Fruit fly (Drosophila melanogaster) whole organism, embryonic: ENCODE results near the gene CG31922.

Experiments
- Ada2b ChIP-seq: fragments of 200-800 bp; sonication (Bioruptor generic); IDR thresholded peaks from 2 replicates; pipeline ENCODE4 v1.3.6; 2022; ENCODE audit warnings: missing biosample characterization, missing genetic modification characterization
- C15 ChIP-seq: fragments of 200-800 bp; sonication (Bioruptor generic); IDR thresholded peaks from 3 replicates; pipeline ENCODE4 v1.3.6; 2022; ENCODE audit warnings: missing biosample characterization, missing genetic modification characterization
- CG10147 ChIP-seq: fragments of 200-800 bp; sonication (Bioruptor generic); optimal IDR thresholded peaks from 2 replicates; lab custom pipeline; 2019; ENCODE audit warnings: missing biosample characterization, mild to moderate bottlenecking, missing genetic modification characterization, moderate library complexity
- CG12942 ChIP-seq: fragments of 200-800 bp; sonication (Bioruptor generic); optimal IDR thresholded peaks from 3 replicates; lab custom pipeline; 2016; ENCODE audit warnings: missing biosample characterization, missing genetic modification characterization
- CG14050 ChIP-seq: fragments of 200-800 bp; sonication (Bioruptor generic); IDR thresholded peaks from 3 replicates; pipeline ENCODE4 v1.3.6; 2022; ENCODE audit warnings: missing biosample characterization, missing genetic modification characterization
- CG14860 ChIP-seq: fragments of 200-800 bp; sonication (Bioruptor generic); IDR thresholded peaks from 3 replicates; pipeline ENCODE4 v1.3.6; 2022; ENCODE audit warnings: missing biosample characterization, missing genetic modification characterization; ENCODE audit not compliant: partially characterized antibody
- CG15601 ChIP-seq: fragments of 200-800 bp; sonication (Bioruptor generic); optimal IDR thresholded peaks from 3 replicates; lab custom pipeline; 2019; ENCODE audit warnings: missing biosample characterization, mild to moderate bottlenecking, missing genetic modification characterization, moderate library complexity
- CG16815 ChIP-seq: fragments of 200-800 bp; sonication (Bioruptor generic); optimal IDR thresholded peaks from 3 replicates; lab custom pipeline; 2017; ENCODE audit warnings: missing biosample characterization, mild to moderate bottlenecking, missing genetic modification characterization
- CG17802 ChIP-seq: fragments of 200-800 bp; sonication (Bioruptor generic); optimal IDR thresholded peaks from 2 replicates; lab custom pipeline; 2018; ENCODE audit warnings: missing biosample characterization, mild to moderate bottlenecking, missing genetic modification characterization, moderate library complexity
- CG2678 ChIP-seq: fragments of 200-800 bp; sonication (Bioruptor generic); optimal IDR thresholded peaks from 3 replicates; lab custom pipeline; 2019; ENCODE audit warnings: missing biosample characterization, mild to moderate bottlenecking, missing genetic modification characterization, moderate library complexity
- CG31365 ChIP-seq: fragments of 200-800 bp; sonication (Bioruptor generic); optimal IDR thresholded peaks from 2 replicates; lab custom pipeline; 2018; ENCODE audit warnings: missing biosample characterization, mild to moderate bottlenecking, missing genetic modification characterization
- CG34422 ChIP-seq: fragments of 200-800 bp; sonication (Bioruptor generic); IDR thresholded peaks from 3 replicates; pipeline ENCODE4 v1.3.6; 2022; ENCODE audit warnings: missing biosample characterization, missing genetic modification characterization
- CG3995 ChIP-seq: fragments of 200-800 bp; sonication (Bioruptor generic); optimal IDR thresholded peaks from 3 replicates; lab custom pipeline; 2016; ENCODE audit warnings: missing biosample characterization, missing genetic modification characterization
- CG4360 ChIP-seq: fragments of 200-800 bp; sonication (Bioruptor generic); IDR thresholded peaks from 2 replicates; pipeline ENCODE4 v1.3.6; 2022; ENCODE audit warnings: missing biosample characterization, missing genetic modification characterization
- CG6689 ChIP-seq: fragments of 200-800 bp; sonication (Bioruptor generic); IDR thresholded peaks from 2 replicates; pipeline ENCODE4 v1.3.6; 2022; ENCODE audit warnings: missing biosample characterization, missing genetic modification characterization
- CG9437 ChIP-seq: fragments of 200-800 bp; sonication (Bioruptor generic); optimal IDR thresholded peaks from 2 replicates; lab custom pipeline; 2018; ENCODE audit warnings: missing biosample characterization, mild to moderate bottlenecking, missing genetic modification characterization
- CTCF ChIP-seq: fragments of 200-800 bp; sonication (Bioruptor generic); optimal IDR thresholded peaks from 2 replicates; lab custom pipeline; 2017; ENCODE audit warnings: missing biosample characterization, mild to moderate bottlenecking, missing genetic modification characterization, moderate library complexity
- Camta ChIP-seq: fragments of 200-800 bp; sonication (Bioruptor generic); optimal IDR thresholded peaks from 2 replicates; lab custom pipeline; 2016; ENCODE audit warnings: missing biosample characterization, missing genetic modification characterization
- D19B ChIP-seq: fragments of 200-800 bp; sonication (Bioruptor generic); optimal IDR thresholded peaks from 2 replicates; lab custom pipeline; 2017; ENCODE audit warnings: missing biosample characterization, mild to moderate bottlenecking, missing genetic modification characterization
- Doc3 ChIP-seq: fragments of 200-800 bp; sonication (Bioruptor generic); IDR thresholded peaks from 3 replicates; pipeline ENCODE4 v1.3.6; 2022; ENCODE audit warnings: missing biosample characterization, missing genetic modification characterization; ENCODE audit not compliant: partially characterized antibody
- Ets97D ChIP-seq: fragments of 200-800 bp; sonication (Bioruptor generic); optimal IDR thresholded peaks from 3 replicates; lab custom pipeline; 2016; ENCODE audit warnings: missing biosample characterization, missing genetic modification characterization
- HHEX ChIP-seq: fragments of 200-800 bp; sonication (Bioruptor generic); optimal IDR thresholded peaks from 3 replicates; lab custom pipeline; 2017; ENCODE audit warnings: missing biosample characterization, mild to moderate bottlenecking, missing genetic modification characterization, missing genetic modification reagents
- Hmx ChIP-seq: fragments of 200-800 bp; sonication (Bioruptor generic); optimal IDR thresholded peaks from 2 replicates; lab custom pipeline; 2016; ENCODE audit warnings: missing biosample characterization, missing genetic modification characterization
- Jarid2 ChIP-seq: fragments of 200-800 bp; sonication (Bioruptor generic); optimal IDR thresholded peaks from 3 replicates; lab custom pipeline; 2017; ENCODE audit warnings: mild to moderate bottlenecking, missing biosample characterization, missing genetic modification reagents, missing genetic modification characterization
- Med ChIP-seq: fragments of 200-800 bp; sonication (Bioruptor generic); peaks from one replicate; lab custom pipeline; 2016; ENCODE audit warnings: missing biosample characterization, missing genetic modification characterization, mild to moderate bottlenecking, inconsistent platforms, moderate library complexity
- Meics ChIP-seq: fragments of 200-800 bp; sonication (Bioruptor generic); optimal IDR thresholded peaks from 2 replicates; lab custom pipeline; 2017; ENCODE audit warnings: missing biosample characterization, mild to moderate bottlenecking, missing genetic modification characterization
- NFAT ChIP-seq: fragments of 200-800 bp; sonication (Bioruptor generic); IDR thresholded peaks from 2 replicates; pipeline ENCODE4 v1.3.6; 2022; ENCODE audit warnings: missing biosample characterization, missing genetic modification characterization
- Nf-YC ChIP-seq: fragments of 200-800 bp; optimal IDR thresholded peaks from 3 replicates; lab custom pipeline; 2019; ENCODE audit warnings: missing biosample characterization, mild to moderate bottlenecking, missing genetic modification characterization, moderate library complexity
- Poxn ChIP-seq: fragments of 200-800 bp; sonication (Bioruptor generic); IDR thresholded peaks from 2 replicates; pipeline ENCODE4 v1.3.6; 2022; ENCODE audit warnings: missing biosample characterization, missing genetic modification characterization
- Scr ChIP-seq: fragments of 200-800 bp; sonication (Bioruptor generic); IDR thresholded peaks from 2 replicates; pipeline ENCODE4 v1.3.6; 2022; ENCODE audit warnings: missing biosample characterization, missing genetic modification characterization; ENCODE audit not compliant: partially characterized antibody
- Sox100B ChIP-seq: fragments of 200-800 bp; sonication (Bioruptor generic); optimal IDR thresholded peaks from 3 replicates; lab custom pipeline; 2018; ENCODE audit warnings: missing biosample characterization, mild to moderate bottlenecking, missing genetic modification characterization
- Xbp1 ChIP-seq: fragments of 200-800 bp; sonication (Bioruptor generic); optimal IDR thresholded peaks from 3 replicates; lab custom pipeline; 2016; ENCODE audit warnings: missing biosample characterization, mild to moderate bottlenecking, missing genetic modification characterization
- al ChIP-seq: fragments of 200-800 bp; sonication (Bioruptor generic); IDR thresholded peaks from 2 replicates; pipeline ENCODE4 v1.3.6; 2022; ENCODE audit warnings: missing biosample characterization, missing genetic modification characterization
- crp ChIP-seq, 2 experiments: fragments of 200-800 bp; sonication (Bioruptor generic); optimal IDR thresholded peaks; 2 replicates in 1 of 2; 3 replicates in 1 of 2; lab custom pipeline; 2017; ENCODE audit warnings: missing biosample characterization in 2 of 2, missing genetic modification characterization in 2 of 2, mild to moderate bottlenecking in 1 of 2, moderate library complexity in 1 of 2
- dimm ChIP-seq: fragments of 200-800 bp; sonication (Bioruptor generic); IDR thresholded peaks from 2 replicates; pipeline ENCODE4 v1.3.6; 2022; ENCODE audit warnings: missing biosample characterization, missing genetic modification characterization
- dmrt99B ChIP-seq: fragments of 200-800 bp; sonication (Bioruptor generic); optimal IDR thresholded peaks from 2 replicates; lab custom pipeline; 2018; ENCODE audit warnings: missing biosample characterization, mild to moderate bottlenecking, missing genetic modification characterization, moderate library complexity
- fd102C ChIP-seq: fragments of 200-800 bp; sonication (Bioruptor generic); optimal IDR thresholded peaks from 2 replicates; lab custom pipeline; 2018; ENCODE audit warnings: missing biosample characterization, mild to moderate bottlenecking, missing genetic modification characterization, moderate library complexity
- fd64A ChIP-seq: fragments of 200-800 bp; sonication (Bioruptor generic); optimal IDR thresholded peaks from 3 replicates; lab custom pipeline; 2018; ENCODE audit warnings: missing biosample characterization, mild to moderate bottlenecking, missing genetic modification characterization
- gcm2 ChIP-seq: fragments of 200-800 bp; sonication (Bioruptor generic); optimal IDR thresholded peaks from 2 replicates; lab custom pipeline; 2016; ENCODE audit warnings: missing biosample characterization, missing genetic modification characterization
- hb ChIP-seq: fragments of 200-800 bp; sonication (Bioruptor generic); IDR thresholded peaks from 3 replicates; pipeline ENCODE4 v1.3.6; 2022; ENCODE audit warnings: missing biosample characterization, missing genetic modification characterization; ENCODE audit not compliant: partially characterized antibody
- klu ChIP-seq: fragments of 200-800 bp; sonication (Bioruptor generic); IDR thresholded peaks from 2 replicates; pipeline ENCODE4 v1.3.6; 2022; ENCODE audit warnings: missing biosample characterization, missing genetic modification characterization
- lilli ChIP-seq: fragments of 200-800 bp; sonication (Bioruptor generic); optimal IDR thresholded peaks from 3 replicates; lab custom pipeline; 2016; ENCODE audit warnings: missing biosample characterization, missing genetic modification characterization
- mld ChIP-seq: fragments of 200-800 bp; sonication (Bioruptor generic); IDR thresholded peaks from 3 replicates; pipeline ENCODE4 v1.3.6; 2022; ENCODE audit warnings: missing biosample characterization, missing genetic modification characterization; ENCODE audit not compliant: partially characterized antibody
- pb ChIP-seq: fragments of 200-800 bp; sonication (Bioruptor generic); optimal IDR thresholded peaks from 3 replicates; lab custom pipeline; 2016; ENCODE audit warnings: missing biosample characterization, missing genetic modification characterization
- pita ChIP-seq: fragments of 200-800 bp; sonication (Bioruptor generic); optimal IDR thresholded peaks from 2 replicates; lab custom pipeline; 2017; ENCODE audit warnings: missing biosample characterization, mild to moderate bottlenecking, missing genetic modification characterization
- sens-2 ChIP-seq: fragments of 200-800 bp; sonication (Bioruptor generic); IDR thresholded peaks from 2 replicates; pipeline ENCODE4 v1.3.6; 2022; ENCODE audit warnings: missing biosample characterization, missing genetic modification characterization
- ssp ChIP-seq: fragments of 200-800 bp; sonication (Bioruptor generic); IDR thresholded peaks from 2 replicates; pipeline ENCODE4 v1.3.6; 2022; ENCODE audit warnings: missing biosample characterization, missing genetic modification characterization
- tna ChIP-seq: fragments of 200-800 bp; sonication (Bioruptor generic); IDR thresholded peaks from 2 replicates; pipeline ENCODE4 v1.3.6; 2022; ENCODE audit warnings: missing biosample characterization, missing genetic modification characterization; ENCODE audit not compliant: partially characterized antibody
- trh ChIP-seq: fragments of 200-800 bp; sonication (Bioruptor generic); optimal IDR thresholded peaks from 2 replicates; lab custom pipeline; 2016; ENCODE audit warnings: missing biosample characterization, missing genetic modification characterization
- unpg ChIP-seq: fragments of 200-800 bp; sonication (Bioruptor generic); optimal IDR thresholded peaks from 3 replicates; lab custom pipeline; 2018; ENCODE audit warnings: missing biosample characterization, mild to moderate bottlenecking, missing genetic modification characterization, moderate library complexity
- wdn ChIP-seq: fragments of 200-800 bp; sonication (Bioruptor generic); IDR thresholded peaks from 2 replicates; pipeline ENCODE4 v1.3.6; 2022; ENCODE audit warnings: missing biosample characterization, missing genetic modification characterization
- zf30C ChIP-seq: fragments of 200-800 bp; sonication (Bioruptor generic); optimal IDR thresholded peaks from 3 replicates; lab custom pipeline; 2018; ENCODE audit warnings: missing biosample characterization, mild to moderate bottlenecking, missing genetic modification characterization

The CG31922 gene

dm6 chr2L:1150554-1150953, 19.4 kb upstream of the CG31922 start, which contains the start of the genes Tfb4 and Vps29 (continued):
- TF ChIP-seq gcm2 (GFP tag; lab: Kevin White, UChicago) = no peak
- TF ChIP-seq Ada2b (GFP tag; lab: Robert Waterston, UW) = peak; percentile 47; the same call in 1 of the 2 replicates
- peak; percentile 93 for TF ChIP-seq CG14860 (GFP tag; lab: Robert Waterston, UW)
- no peak for TF ChIP-seq pita
- peak; percentile 67 for TF ChIP-seq Xbp1
- TF ChIP-seq Jarid2 (GFP tag; lab: Kevin White, UChicago) = no peak
- TF ChIP-seq CG15601 (tag; lab: Kevin White, UChicago) = peak; percentile 11
- TF ChIP-seq CG9437 (GFP tag; lab: Kevin White, UChicago) = no peak
- TF ChIP-seq pb (GFP tag; lab: Kevin White, UChicago) = no peak
- TF ChIP-seq trh (GFP tag; lab: Kevin White, UChicago) = no peak
- no peak for TF ChIP-seq D19B (GFP tag; lab: Kevin White, UChicago)
- TF ChIP-seq CG14050 = no peak
- no peak for TF ChIP-seq CG16815 (GFP tag; lab: Kevin White, UChicago)
- peak; percentile 75 for TF ChIP-seq CG6689 (GFP tag; lab: Robert Waterston, UW)
- peak; percentile 97 for TF ChIP-seq Med (GFP tag; lab: Kevin White, UChicago)
- TF ChIP-seq al (GFP tag; lab: Robert Waterston, UW) = peak; percentile 38; the same call in 1 of the 2 replicates
- no peak for TF ChIP-seq Camta (GFP tag; lab: Kevin White, UChicago)
- TF ChIP-seq hb (GFP tag; lab: Robert Waterston, UW) = peak; percentile 94
- no peak for TF ChIP-seq Nf-YC (tag; lab: Kevin White, UChicago)
- peak; percentile 12 for TF ChIP-seq CG12942 (GFP tag; lab: Kevin White, UChicago)
- TF ChIP-seq Meics (GFP tag; lab: Kevin White, UChicago) = no peak
- TF ChIP-seq CTCF (GFP tag; lab: Kevin White, UChicago) = no peak
- no peak for TF ChIP-seq CG2678 (tag; lab: Kevin White, UChicago)
- TF ChIP-seq Hmx (GFP tag; lab: Kevin White, UChicago) = no peak
- TF ChIP-seq dimm (GFP tag; lab: Robert Waterston, UW) = no peak
- TF ChIP-seq Ets97D = peak; percentile 40
- peak; percentile 68; the same call in 1 of the 3 replicates for TF ChIP-seq CG34422 (GFP tag; lab: Robert Waterston, UW)
- TF ChIP-seq lilli (GFP tag; lab: Kevin White, UChicago) = peak; percentile 82
- TF ChIP-seq unpg (GFP tag; lab: Kevin White, UChicago) = no peak
- TF ChIP-seq Sox100B (GFP tag; lab: Kevin White, UChicago) = no peak
- peak; percentile 96 for TF ChIP-seq tna (GFP tag; lab: Robert Waterston, UW)
- no peak for TF ChIP-seq zf30C (GFP tag; lab: Kevin White, UChicago)
- TF ChIP-seq fd102C (GFP tag; lab: Kevin White, UChicago) = no peak
- TF ChIP-seq CG4360 (GFP tag; lab: Robert Waterston, UW) = no peak
- TF ChIP-seq crp (GFP tag; optimal IDR thresholded peaks at IDR 0.05; lab: Kevin White, UChicago) = peak in 1 of 2 experiments; percentile 61
- TF ChIP-seq CG3995 (GFP tag; lab: Kevin White, UChicago) = no peak
- TF ChIP-seq Doc3 (GFP tag; lab: Robert Waterston, UW) = peak; percentile 81
- TF ChIP-seq mld (GFP tag; lab: Robert Waterston, UW) = peak; percentile 96
- no peak for TF ChIP-seq ssp
- peak; percentile 80 for TF ChIP-seq Scr
- no peak for TF ChIP-seq klu (GFP tag; lab: Robert Waterston, UW)
- TF ChIP-seq wdn (GFP tag; lab: Robert Waterston, UW) = no peak
- TF ChIP-seq dmrt99B (tag; lab: Kevin White, UChicago) = no peak
- TF ChIP-seq C15 = no peak
- no peak for TF ChIP-seq sens-2 (GFP tag; lab: Robert Waterston, UW)
- TF ChIP-seq fd64A (GFP tag; lab: Kevin White, UChicago) = no peak
- no peak for TF ChIP-seq CG17802 (tag; lab: Kevin White, UChicago)
- no peak for TF ChIP-seq Poxn (GFP tag; lab: Robert Waterston, UW)
- peak; percentile 66; the same call in 1 of the 2 replicates for TF ChIP-seq NFAT
- no peak for TF ChIP-seq CG10147 (GFP tag; lab: Kevin White, UChicago)
- no peak for TF ChIP-seq HHEX
- no peak for TF ChIP-seq CG31365 (tag; lab: Kevin White, UChicago)
